Fruit fly (Drosophila melanogaster) whole organism, embryonic: ENCODE measurements around the gene Klp61F.

Experiments
- ATbp ChIP-seq: fragments of 200-800 bp; sonication (Bioruptor generic); optimal IDR thresholded peaks from 2 replicates; lab custom pipeline; 2017; ENCODE audit warnings: missing biosample characterization, mild to moderate bottlenecking, missing genetic modification characterization, missing genetic modification reagents
- CG10321 ChIP-seq: fragments of 200-800 bp; sonication (Bioruptor generic); IDR thresholded peaks from 2 replicates; pipeline ENCODE4 v1.3.6; 2022; ENCODE audit warnings: missing biosample characterization, missing genetic modification characterization
- CG10543 ChIP-seq: fragments of 200-800 bp; sonication (Bioruptor generic); optimal IDR thresholded peaks from 3 replicates; lab custom pipeline; 2017; ENCODE audit warnings: missing biosample characterization, mild to moderate bottlenecking, missing genetic modification characterization, moderate library complexity
- CG10565 ChIP-seq: fragments of 200-800 bp; sonication (Bioruptor generic); optimal IDR thresholded peaks from 3 replicates; lab custom pipeline; 2016; ENCODE audit warnings: missing biosample characterization, mild to moderate bottlenecking, missing genetic modification characterization
- CG11085 ChIP-seq: fragments of 200-800 bp; sonication (Bioruptor generic); IDR thresholded peaks from 2 replicates; pipeline ENCODE4 v1.3.6; 2022; ENCODE audit warnings: missing biosample characterization, missing genetic modification characterization
- CG11696 ChIP-seq: fragments of 200-800 bp; sonication (Bioruptor generic); IDR thresholded peaks from 2 replicates; pipeline ENCODE4 v1.3.6; 2022; ENCODE audit warnings: missing biosample characterization, missing genetic modification characterization
- CG1233 ChIP-seq: fragments of 200-800 bp; sonication (Bioruptor generic); optimal IDR thresholded peaks from 4 replicates; lab custom pipeline; 2018; ENCODE audit warnings: missing biosample characterization, mild to moderate bottlenecking, missing genetic modification characterization
- CG12942 ChIP-seq: fragments of 200-800 bp; sonication (Bioruptor generic); optimal IDR thresholded peaks from 3 replicates; lab custom pipeline; 2016; ENCODE audit warnings: missing biosample characterization, missing genetic modification characterization
- CG13123 ChIP-seq: fragments of 200-800 bp; sonication (Bioruptor generic); optimal IDR thresholded peaks from 2 replicates; lab custom pipeline; 2016; ENCODE audit warnings: missing biosample characterization, missing genetic modification characterization
- CG13287 ChIP-seq: fragments of 200-800 bp; sonication (Bioruptor generic); IDR thresholded peaks from 2 replicates; pipeline ENCODE4 v1.3.6; 2022; ENCODE audit warnings: missing biosample characterization, missing genetic modification characterization; ENCODE audit not compliant: partially characterized antibody
- CG16813 ChIP-seq: fragments of 200-800 bp; sonication (Bioruptor generic); IDR thresholded peaks from 3 replicates; pipeline ENCODE4 v1.3.6; 2022; ENCODE audit warnings: missing biosample characterization, missing genetic modification characterization; ENCODE audit not compliant: partially characterized antibody
- CG17829 ChIP-seq: fragments of 200-800 bp; optimal IDR thresholded peaks from 2 replicates; lab custom pipeline; 2019; ENCODE audit warnings: missing biosample characterization, mild to moderate bottlenecking, missing genetic modification characterization, moderate library complexity
- CG17912 ChIP-seq: fragments of 200-800 bp; sonication (Bioruptor generic); optimal IDR thresholded peaks from 2 replicates; lab custom pipeline; 2018; ENCODE audit warnings: missing biosample characterization, mild to moderate bottlenecking, missing genetic modification characterization
- CG2116 ChIP-seq: fragments of 200-800 bp; sonication (Bioruptor generic); optimal IDR thresholded peaks from 3 replicates; lab custom pipeline; 2018; ENCODE audit warnings: missing biosample characterization, mild to moderate bottlenecking, missing genetic modification characterization
- CG2875 ChIP-seq: fragments of 200-800 bp; sonication (Bioruptor generic); optimal IDR thresholded peaks from 2 replicates; lab custom pipeline; 2017; ENCODE audit warnings: missing biosample characterization, mild to moderate bottlenecking, missing genetic modification characterization, missing genetic modification reagents
- CG2889 ChIP-seq: fragments of 200-800 bp; sonication (Bioruptor generic); IDR thresholded peaks from 3 replicates; pipeline ENCODE4 v1.3.6; 2022; ENCODE audit warnings: missing biosample characterization, missing genetic modification characterization
- CG31365 ChIP-seq: fragments of 200-800 bp; sonication (Bioruptor generic); optimal IDR thresholded peaks from 2 replicates; lab custom pipeline; 2018; ENCODE audit warnings: missing biosample characterization, mild to moderate bottlenecking, missing genetic modification characterization
- CG34422 ChIP-seq: fragments of 200-800 bp; sonication (Bioruptor generic); IDR thresholded peaks from 3 replicates; pipeline ENCODE4 v1.3.6; 2022; ENCODE audit warnings: missing biosample characterization, missing genetic modification characterization
- CG3726 ChIP-seq: fragments of 200-800 bp; sonication (Bioruptor generic); IDR thresholded peaks from 3 replicates; pipeline ENCODE4, ENCODE4 v1.3.6; 2022; ENCODE audit warnings: missing biosample characterization, missing genetic modification characterization
- CG3995 ChIP-seq: fragments of 200-800 bp; sonication (Bioruptor generic); optimal IDR thresholded peaks from 3 replicates; lab custom pipeline; 2016; ENCODE audit warnings: missing biosample characterization, missing genetic modification characterization
- CG4360 ChIP-seq: fragments of 200-800 bp; sonication (Bioruptor generic); IDR thresholded peaks from 2 replicates; pipeline ENCODE4 v1.3.6; 2022; ENCODE audit warnings: missing biosample characterization, missing genetic modification characterization
- CG6175 ChIP-seq: fragments of 200-800 bp; sonication (Bioruptor generic); IDR thresholded peaks from 3 replicates; pipeline ENCODE4 v1.3.6; 2022; ENCODE audit warnings: missing biosample characterization, missing genetic modification characterization
- CG8281 ChIP-seq: fragments of 200-800 bp; sonication (Bioruptor generic); optimal IDR thresholded peaks from 2 replicates; lab custom pipeline; 2018; ENCODE audit warnings: missing biosample characterization, mild to moderate bottlenecking, missing genetic modification characterization, moderate library complexity
- CG8359 ChIP-seq: fragments of 200-800 bp; sonication (Bioruptor generic); optimal IDR thresholded peaks from 2 replicates; lab custom pipeline; 2017; ENCODE audit warnings: missing biosample characterization, mild to moderate bottlenecking, missing genetic modification characterization, borderline replicate concordance
- CG8944 ChIP-seq: fragments of 200-800 bp; sonication (Bioruptor generic); optimal IDR thresholded peaks from 3 replicates; lab custom pipeline; 2016; ENCODE audit warnings: missing biosample characterization, missing genetic modification characterization
- CG9817 ChIP-seq: fragments of 200-800 bp; sonication (Bioruptor generic); optimal IDR thresholded peaks from 2 replicates; lab custom pipeline; 2018; ENCODE audit warnings: missing biosample characterization, mild to moderate bottlenecking, missing genetic modification characterization, moderate library complexity
- Chrac-16 ChIP-seq: fragments of 200-800 bp; sonication (Bioruptor generic); optimal IDR thresholded peaks from 3 replicates; lab custom pipeline; 2016; ENCODE audit warnings: missing biosample characterization, missing genetic modification characterization
- Dek ChIP-seq: fragments of 200-800 bp; sonication (Bioruptor generic); optimal IDR thresholded peaks from 3 replicates; lab custom pipeline; 2019; ENCODE audit warnings: missing biosample characterization, mild to moderate bottlenecking, missing genetic modification characterization, moderate library complexity
- Dll ChIP-seq: fragments of 200-800 bp; sonication (Bioruptor generic); IDR thresholded peaks from 4 replicates; pipeline ENCODE4 v1.3.6; 2022; ENCODE audit warnings: missing biosample characterization, missing genetic modification characterization; ENCODE audit not compliant: partially characterized antibody
- HLH3B ChIP-seq: fragments of 200-800 bp; sonication (Bioruptor generic); IDR thresholded peaks from 2 replicates; pipeline ENCODE4 v1.3.6; 2022; ENCODE audit warnings: missing biosample characterization, missing genetic modification characterization
- Lhr ChIP-seq: fragments of 200-800 bp; sonication (Bioruptor generic); optimal IDR thresholded peaks from 3 replicates; lab custom pipeline; 2017; ENCODE audit warnings: mild to moderate bottlenecking, missing biosample characterization, missing genetic modification reagents, missing genetic modification characterization
- Lpt ChIP-seq: fragments of >200 bp; optimal IDR thresholded peaks from 2 replicates; lab custom pipeline; 2018; ENCODE audit warnings: missing biosample characterization, missing genetic modification characterization
- Ptx1 ChIP-seq: fragments of 200-800 bp; sonication (Bioruptor generic); IDR thresholded peaks from 2 replicates; pipeline ENCODE4 v1.3.6; 2022; ENCODE audit warnings: missing biosample characterization, missing genetic modification characterization
- Six4 ChIP-seq: fragments of 200-800 bp; sonication (Bioruptor generic); optimal IDR thresholded peaks from 2 replicates; lab custom pipeline; 2016; ENCODE audit warnings: missing biosample characterization, missing genetic modification characterization
- Spps ChIP-seq: fragments of 200-800 bp; sonication (Bioruptor generic); optimal IDR thresholded peaks from 2 replicates; lab custom pipeline; 2018; ENCODE audit warnings: missing biosample characterization, mild to moderate bottlenecking, missing genetic modification characterization
- aop ChIP-seq: fragments of 200-800 bp; sonication (Bioruptor generic); IDR thresholded peaks from 2 replicates; pipeline ENCODE4 v1.3.6; 2022; ENCODE audit warnings: missing biosample characterization, missing genetic modification characterization
- bcd ChIP-seq: fragments of 200-800 bp; sonication (Bioruptor generic); optimal IDR thresholded peaks from 2 replicates; lab custom pipeline; 2017; ENCODE audit warnings: missing biosample characterization, mild to moderate bottlenecking, missing genetic modification characterization
- btn ChIP-seq: fragments of 200-800 bp; sonication (Bioruptor generic); optimal IDR thresholded peaks from 2 replicates; lab custom pipeline; 2016; ENCODE audit warnings: missing biosample characterization, missing genetic modification characterization
- caup ChIP-seq: fragments of 200-800 bp; sonication (Bioruptor generic); optimal IDR thresholded peaks from 3 replicates; lab custom pipeline; 2017; ENCODE audit warnings: missing biosample characterization, mild to moderate bottlenecking, missing genetic modification characterization, moderate library complexity; ENCODE audit not compliant: severe bottlenecking
- cg ChIP-seq: fragments of 200-800 bp; sonication (Bioruptor generic); optimal IDR thresholded peaks from 3 replicates; lab custom pipeline; 2019; ENCODE audit warnings: missing biosample characterization, mild to moderate bottlenecking, missing genetic modification characterization, moderate library complexity
- croc ChIP-seq: fragments of 200-800 bp; sonication (Bioruptor generic); conservative IDR thresholded peaks from 3 replicates; pipeline ENCODE4 v1.3.6; 2022; ENCODE audit warnings: missing biosample characterization, missing genetic modification characterization
- disco-r ChIP-seq: fragments of 200-800 bp; sonication (Bioruptor generic); optimal IDR thresholded peaks from 2 replicates; lab custom pipeline; 2016; ENCODE audit warnings: missing biosample characterization, missing genetic modification characterization
- dpn ChIP-seq, 2 experiments: fragments of 200-800 bp; sonication (Bioruptor generic); optimal IDR thresholded peaks; 3 replicates each; lab custom pipeline; 2016; ENCODE audit warnings: missing biosample characterization in 2 of 2, missing genetic modification characterization in 2 of 2
- gcm ChIP-seq: fragments of 200-800 bp; sonication (Bioruptor generic); optimal IDR thresholded peaks from 2 replicates; lab custom pipeline; 2019; ENCODE audit warnings: missing biosample characterization, mild to moderate bottlenecking, missing genetic modification characterization, moderate library complexity
- her ChIP-seq: fragments of 200-800 bp; sonication (Bioruptor generic); optimal IDR thresholded peaks from 2 replicates; lab custom pipeline; 2016; ENCODE audit warnings: missing biosample characterization, missing genetic modification characterization
- sens ChIP-seq: fragments of 200-800 bp; sonication (Bioruptor generic); peaks from one replicate; lab custom pipeline; 2016; ENCODE audit warnings: missing biosample characterization, missing genetic modification characterization
- tx ChIP-seq: fragments of 200-800 bp; sonication (Bioruptor generic); optimal IDR thresholded peaks from 2 replicates; lab custom pipeline; 2016; ENCODE audit warnings: missing biosample characterization, missing genetic modification characterization
- wek ChIP-seq: fragments of 200-800 bp; sonication (Bioruptor generic); optimal IDR thresholded peaks from 3 replicates; lab custom pipeline; 2018; ENCODE audit warnings: missing biosample characterization, mild to moderate bottlenecking, missing genetic modification characterization, moderate library complexity
- z ChIP-seq: fragments of 200-800 bp; sonication (Bioruptor generic); IDR thresholded peaks from 3 replicates; pipeline ENCODE4 v1.3.6; 2022; ENCODE audit warnings: missing biosample characterization, missing genetic modification characterization

Gene Klp61F

DNA sequence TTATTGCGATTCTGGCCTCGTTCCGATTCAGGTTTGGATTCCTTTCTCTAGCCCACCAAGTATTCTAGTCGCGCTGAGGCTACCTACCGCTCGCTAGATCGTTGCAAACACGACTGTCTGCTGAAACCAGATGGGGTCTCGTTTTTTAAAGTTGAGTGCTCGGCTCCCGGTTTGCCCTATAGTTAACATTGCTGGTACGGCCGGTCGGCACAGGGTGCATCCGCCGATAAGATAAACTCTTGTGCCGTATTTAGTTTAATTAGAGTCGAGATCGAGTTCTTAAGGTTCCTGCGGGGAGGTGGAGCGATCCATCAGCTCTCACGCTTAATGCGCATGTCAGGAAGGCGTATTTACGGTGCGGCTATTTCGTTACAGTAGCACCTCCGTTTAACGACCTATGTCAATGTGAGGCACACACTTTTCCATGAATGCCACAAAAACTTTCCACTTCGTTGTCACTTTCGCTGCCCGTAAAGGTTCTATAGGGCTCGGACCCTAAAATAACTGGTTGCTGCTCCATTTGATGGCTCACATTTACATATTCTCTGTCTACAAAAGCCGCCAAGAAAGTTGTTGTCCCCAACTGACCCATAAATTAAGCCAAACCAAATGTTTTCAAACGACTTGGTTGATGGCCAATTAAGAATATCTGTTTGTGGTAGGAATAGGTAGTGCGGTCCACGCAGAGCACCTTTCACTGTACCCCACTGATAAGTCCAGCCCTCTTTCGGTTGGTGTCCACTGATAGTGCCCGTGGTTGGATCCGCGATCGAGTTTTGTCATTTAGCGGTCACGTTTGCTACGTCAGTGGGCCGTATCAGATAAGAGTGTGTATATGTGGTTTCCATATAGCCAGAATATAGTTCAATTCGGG lies 40.8 kb downstream of the Klp61F start, which contains the start of gene CG9119 (continued):
- no peak for TF ChIP-seq CG6175 (GFP tag; lab: Robert Waterston, UW)
- TF ChIP-seq CG31365 = peak; percentile 9
- no peak for TF ChIP-seq z
- TF ChIP-seq CG2116 = no peak
- TF ChIP-seq disco-r (GFP tag; lab: Kevin White, UChicago) = peak; percentile 10
- TF ChIP-seq CG17829 (tag; lab: Kevin White, UChicago) = peak; percentile 52
- peak; percentile 72 for TF ChIP-seq Spps
- TF ChIP-seq CG11696 (GFP tag; lab: Robert Waterston, UW) = no peak
- TF ChIP-seq aop (GFP tag; lab: Robert Waterston, UW) = no peak
- TF ChIP-seq CG4360 = no peak
- TF ChIP-seq Ptx1 (GFP tag; lab: Robert Waterston, UW) = peak; percentile 72
- TF ChIP-seq Chrac-16 = peak; percentile 42
- TF ChIP-seq Dek = peak; percentile 65
- no peak for TF ChIP-seq CG34422 (GFP tag; lab: Robert Waterston, UW)
- TF ChIP-seq ATbp (GFP tag; lab: Kevin White, UChicago) = peak; percentile 35
- peak; percentile 62 for TF ChIP-seq CG8944
- peak; percentile 39 for TF ChIP-seq CG12942 (GFP tag; lab: Kevin White, UChicago)
- TF ChIP-seq CG8281 (tag; lab: Kevin White, UChicago) = peak; percentile 19
- peak; percentile 73 for TF ChIP-seq bcd (GFP tag; lab: Kevin White, UChicago)
- no peak for TF ChIP-seq Dll (GFP tag; lab: Robert Waterston, UW)
- peak; percentile 49 for TF ChIP-seq tx
- no peak for TF ChIP-seq cg (GFP tag; lab: Kevin White, UChicago)
- TF ChIP-seq HLH3B (GFP tag; lab: Robert Waterston, UW) = peak; percentile 39; the same call in 1 of the 2 replicates
- TF ChIP-seq Six4 = peak; percentile 54
- TF ChIP-seq CG2875 (GFP tag; lab: Kevin White, UChicago) = no peak
- peak; percentile 39 for TF ChIP-seq btn (GFP tag; lab: Kevin White, UChicago)
- no peak for TF ChIP-seq Lhr (GFP tag; lab: Kevin White, UChicago)
- TF ChIP-seq croc = no peak; the same call in 2 of the 3 replicates
- TF ChIP-seq CG8359 (GFP tag; lab: Kevin White, UChicago) = peak; percentile 17
- TF ChIP-seq CG16813 = no peak
- peak; percentile 61 to 67 for TF ChIP-seq dpn (GFP tag; optimal IDR thresholded peaks at IDR 0.05; lab: Kevin White, UChicago)
- peak; percentile 7 for TF ChIP-seq wek (GFP tag; lab: Kevin White, UChicago)
- TF ChIP-seq Lpt (GFP tag; lab: Kevin White, UChicago) = no peak
- TF ChIP-seq CG17912 = no peak
- no peak for TF ChIP-seq CG13287 (GFP tag; lab: Robert Waterston, UW)
- peak; percentile 66 for TF ChIP-seq CG1233 (GFP tag; lab: Kevin White, UChicago)
- TF ChIP-seq CG3995 (GFP tag; lab: Kevin White, UChicago) = peak; percentile 40
- TF ChIP-seq CG2889 (GFP tag; lab: Robert Waterston, UW) = 0 out of 3 replicates have a peak, but pooled peaks have one; percentile 24
- no peak for TF ChIP-seq CG10321 (GFP tag; lab: Robert Waterston, UW)
- peak; percentile 58 for TF ChIP-seq caup
- TF ChIP-seq CG9817 (tag; lab: Kevin White, UChicago) = peak; percentile 44
- peak; percentile 90 for TF ChIP-seq sens
- TF ChIP-seq CG10543 = peak; percentile 84
- TF ChIP-seq CG13123 (GFP tag; lab: Kevin White, UChicago) = no peak
- no peak for TF ChIP-seq CG11085 (GFP tag; lab: Robert Waterston, UW)
- peak; percentile 65 for TF ChIP-seq her (GFP tag; lab: Kevin White, UChicago)
- peak; percentile 41 for TF ChIP-seq gcm (GFP tag; lab: Kevin White, UChicago)
- 0 out of 3 replicates have a peak, but pooled peaks have one; percentile 41 for TF ChIP-seq CG3726 (GFP tag; lab: Robert Waterston, UW)
- TF ChIP-seq CG10565 (GFP tag; lab: Kevin White, UChicago) = no peak
